Fruit fly (Drosophila melanogaster) whole organism, prepupa: ENCODE results near the gene CG15368.

Experiments
- CG10631 ChIP-seq: fragments of 200-800 bp; sonication (Bioruptor generic); optimal IDR thresholded peaks from 2 replicates; lab custom pipeline; 2016; ENCODE audit warnings: missing biosample characterization, missing genetic modification characterization
- CG11294 ChIP-seq: fragments of 200-800 bp; sonication (Bioruptor generic); IDR thresholded peaks from 2 replicates; pipeline ENCODE4 v1.3.6; 2022; ENCODE audit warnings: missing biosample characterization, missing genetic modification characterization
- CG11902 ChIP-seq: fragments of 200-800 bp; sonication (Bioruptor generic); optimal IDR thresholded peaks from 3 replicates; lab custom pipeline; 2016; ENCODE audit warnings: missing biosample characterization, missing genetic modification characterization
- CG15336 ChIP-seq: fragments of 200-800 bp; sonication (Bioruptor generic); IDR thresholded peaks from 2 replicates; pipeline ENCODE4 v1.3.6; 2022; ENCODE audit warnings: missing biosample characterization, missing genetic modification characterization
- CG3032 ChIP-seq: fragments of 200-800 bp; optimal IDR thresholded peaks from 2 replicates; lab custom pipeline; 2019; ENCODE audit warnings: missing biosample characterization, mild to moderate bottlenecking, missing genetic modification characterization, moderate library complexity
- CG31627 ChIP-seq: fragments of 200-800 bp; sonication (Bioruptor generic); optimal IDR thresholded peaks from 3 replicates; lab custom pipeline; 2016; ENCODE audit warnings: missing biosample characterization, missing genetic modification characterization
- CG32006 ChIP-seq: fragments of 200-800 bp; sonication (Bioruptor generic); optimal IDR thresholded peaks from 3 replicates; lab custom pipeline; 2017; ENCODE audit warnings: missing biosample characterization, mild to moderate bottlenecking, missing genetic modification characterization
- CG34406 ChIP-seq: fragments of 200-800 bp; sonication (Bioruptor generic); optimal IDR thresholded peaks from 3 replicates; lab custom pipeline; 2016; ENCODE audit warnings: missing biosample characterization, missing genetic modification characterization
- CG4318 ChIP-seq: fragments of 200-800 bp; sonication (Bioruptor generic); optimal IDR thresholded peaks from 3 replicates; lab custom pipeline; 2017; ENCODE audit warnings: missing biosample characterization, mild to moderate bottlenecking, missing genetic modification characterization
- CG6276 ChIP-seq: fragments of 200-800 bp; sonication (Bioruptor generic); optimal IDR thresholded peaks from 2 replicates; lab custom pipeline; 2017; ENCODE audit warnings: missing biosample characterization, mild to moderate bottlenecking, missing genetic modification characterization
- CG6792 ChIP-seq: fragments of 200-800 bp; sonication (Bioruptor generic); optimal IDR thresholded peaks from 3 replicates; lab custom pipeline; 2016; ENCODE audit warnings: missing biosample characterization, missing genetic modification characterization
- CG8632 ChIP-seq: fragments of 200-800 bp; sonication (Bioruptor generic); optimal IDR thresholded peaks from 3 replicates; lab custom pipeline; 2016; ENCODE audit warnings: missing biosample characterization, missing genetic modification characterization
- Eip75B ChIP-seq: fragments of 200-800 bp; sonication (Bioruptor generic); optimal IDR thresholded peaks from 3 replicates; lab custom pipeline; 2016; ENCODE audit warnings: missing biosample characterization, missing genetic modification characterization
- Eip78C ChIP-seq: fragments of 200-800 bp; sonication (Bioruptor generic); peaks from one replicate; lab custom pipeline; 2016; ENCODE audit warnings: missing biosample characterization, missing genetic modification characterization
- Ets96B ChIP-seq: fragments of 200-800 bp; optimal IDR thresholded peaks from 2 replicates; lab custom pipeline; 2019; ENCODE audit warnings: missing biosample characterization, mild to moderate bottlenecking, missing genetic modification characterization, moderate library complexity
- Gug ChIP-seq: fragments of 200-800 bp; sonication (Bioruptor generic); IDR thresholded peaks from 2 replicates; pipeline ENCODE4 v1.3.6; 2022; ENCODE audit warnings: missing biosample characterization, missing genetic modification characterization
- Hr38 ChIP-seq: sonication (Bioruptor generic); optimal IDR thresholded peaks from 2 replicates; lab custom pipeline; 2016; ENCODE audit warnings: missing biosample characterization, missing genetic modification characterization
- Hr39 ChIP-seq: fragments of 200-800 bp; sonication (Bioruptor generic); optimal IDR thresholded peaks from 2 replicates; lab custom pipeline; 2016; ENCODE audit warnings: missing biosample characterization, missing genetic modification characterization
- Hr4 ChIP-seq: fragments of 200-800 bp; sonication (Bioruptor generic); optimal IDR thresholded peaks from 3 replicates; lab custom pipeline; 2016; ENCODE audit warnings: missing biosample characterization, missing genetic modification characterization
- Lpt ChIP-seq: fragments of 200-800 bp; sonication (Bioruptor generic); optimal IDR thresholded peaks from 3 replicates; lab custom pipeline; 2016; ENCODE audit warnings: missing biosample characterization, missing genetic modification characterization
- Sox102F ChIP-seq: fragments of 200-800 bp; sonication (Bioruptor generic); optimal IDR thresholded peaks from 2 replicates; lab custom pipeline; 2016; ENCODE audit warnings: missing biosample characterization, mild to moderate bottlenecking, missing genetic modification characterization
- Sox14 ChIP-seq: fragments of 200-800 bp; sonication (Bioruptor generic); optimal IDR thresholded peaks from 3 replicates; lab custom pipeline; 2016; ENCODE audit warnings: missing biosample characterization, missing genetic modification characterization
- Sox15 ChIP-seq: fragments of 200-800 bp; sonication (Bioruptor generic); optimal IDR thresholded peaks from 3 replicates; lab custom pipeline; 2016; ENCODE audit warnings: missing biosample characterization, missing genetic modification characterization
- cyc ChIP-seq: fragments of 200-800 bp; sonication (Bioruptor generic); optimal IDR thresholded peaks from 3 replicates; lab custom pipeline; 2016; ENCODE audit warnings: missing biosample characterization, missing genetic modification characterization
- dsx ChIP-seq: fragments of 200-800 bp; optimal IDR thresholded peaks from 3 replicates; lab custom pipeline; 2019; ENCODE audit warnings: missing biosample characterization, mild to moderate bottlenecking, missing genetic modification characterization, moderate library complexity; ENCODE audit not compliant: poor library complexity, severe bottlenecking
- esn ChIP-seq: fragments of 200-800 bp; sonication (Bioruptor generic); optimal IDR thresholded peaks from 2 replicates; lab custom pipeline; 2016; ENCODE audit warnings: missing biosample characterization, mild to moderate bottlenecking, missing genetic modification characterization, moderate library complexity
- fd59A ChIP-seq: fragments of 200-800 bp; sonication (Bioruptor generic); optimal IDR thresholded peaks from 2 replicates; lab custom pipeline; 2017; ENCODE audit warnings: missing biosample characterization, mild to moderate bottlenecking, missing genetic modification characterization, missing genetic modification reagents
- fd85E ChIP-seq: fragments of 200-800 bp; sonication (Bioruptor generic); optimal IDR thresholded peaks from 3 replicates; lab custom pipeline; 2016; ENCODE audit warnings: missing biosample characterization, missing genetic modification characterization
- fkh ChIP-seq: fragments of 200-800 bp; sonication (Bioruptor generic); optimal IDR thresholded peaks from 3 replicates; lab custom pipeline; 2017; ENCODE audit warnings: missing biosample characterization, mild to moderate bottlenecking, missing genetic modification characterization, moderate library complexity
- lz ChIP-seq: fragments of 200-800 bp; sonication (Bioruptor generic); optimal IDR thresholded peaks from 3 replicates; lab custom pipeline; 2016; ENCODE audit warnings: missing biosample characterization, missing genetic modification characterization
- net ChIP-seq: fragments of 200-800 bp; sonication (Bioruptor generic); optimal IDR thresholded peaks from 3 replicates; lab custom pipeline; 2016; ENCODE audit warnings: missing biosample characterization, missing genetic modification characterization
- svp ChIP-seq: fragments of 200-800 bp; sonication (Bioruptor generic); peaks from one replicate; lab custom pipeline; 2016; ENCODE audit warnings: missing biosample characterization, missing genetic modification characterization

CG15368 gene

DNA sequence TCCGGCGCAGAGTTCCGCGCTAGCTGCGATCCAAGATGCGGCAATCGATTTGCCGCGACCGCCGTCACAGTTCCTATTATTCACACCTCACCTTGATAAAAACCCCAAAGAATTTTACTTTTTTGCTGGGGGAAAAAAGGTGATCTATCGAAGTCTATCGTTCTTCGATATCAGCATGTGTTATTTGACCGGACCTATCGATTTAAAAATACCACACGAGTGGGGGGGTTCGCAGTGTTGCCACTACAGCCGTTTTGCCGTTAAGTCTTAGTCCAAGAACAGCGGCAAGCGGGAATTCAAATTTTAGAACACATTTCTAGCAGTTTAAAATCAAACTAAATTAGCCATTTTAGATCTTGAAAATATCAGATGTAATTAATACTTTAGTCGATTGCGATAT, 16.6 kb downstream of the CG15368 start, which contains the start of gene CG12121:
Gene CG12121, minus strand, starts transcription at position 180 of the 400 bp plus-strand sequence.
- TF ChIP-seq Lpt (GFP tag; lab: Kevin White, UChicago) (no peak), Hr39 (GFP tag; lab: Kevin White, UChicago) (no peak), Sox15 (no peak), svp (no peak), CG6276 (no peak), CG6792 (GFP tag; lab: Kevin White, UChicago) (no peak), Hr4 (GFP tag; lab: Kevin White, UChicago) (no peak), CG15336 (no peak)
- TF ChIP-seq, all 60 proteins: peak for 0

DNA sequence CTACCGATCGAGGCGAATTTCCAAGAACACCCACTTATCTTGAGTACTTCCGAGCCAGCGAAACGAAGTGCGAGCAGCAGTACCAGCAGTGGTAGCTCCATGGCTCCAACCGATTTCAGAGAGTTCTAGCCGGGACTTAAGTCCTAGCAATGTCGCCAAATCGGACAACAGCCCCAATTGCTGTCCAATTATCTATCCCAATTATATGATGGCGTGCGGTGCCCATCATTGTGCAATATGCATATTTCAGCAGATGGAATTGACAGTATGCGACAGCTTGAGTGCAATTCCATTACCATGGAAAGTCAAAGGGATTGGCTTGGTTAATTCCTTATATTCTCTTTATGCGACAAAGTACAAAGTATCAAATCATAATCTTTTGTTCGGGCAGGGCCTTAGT, 20.9 kb downstream of the CG15368 start, which contains the start of gene Ir8a:
Gene Ir8a, minus strand, starts transcription at position 101 of the 400 bp plus-strand sequence.
- TF ChIP-seq CG15336 (no peak), Hr38 (GFP tag; lab: Kevin White, UChicago) (no peak), CG6276 (no peak), Gug (no peak), fkh (GFP tag; lab: Kevin White, UChicago) (no peak), CG4318 (GFP tag; lab: Kevin White, UChicago) (no peak)

DNA sequence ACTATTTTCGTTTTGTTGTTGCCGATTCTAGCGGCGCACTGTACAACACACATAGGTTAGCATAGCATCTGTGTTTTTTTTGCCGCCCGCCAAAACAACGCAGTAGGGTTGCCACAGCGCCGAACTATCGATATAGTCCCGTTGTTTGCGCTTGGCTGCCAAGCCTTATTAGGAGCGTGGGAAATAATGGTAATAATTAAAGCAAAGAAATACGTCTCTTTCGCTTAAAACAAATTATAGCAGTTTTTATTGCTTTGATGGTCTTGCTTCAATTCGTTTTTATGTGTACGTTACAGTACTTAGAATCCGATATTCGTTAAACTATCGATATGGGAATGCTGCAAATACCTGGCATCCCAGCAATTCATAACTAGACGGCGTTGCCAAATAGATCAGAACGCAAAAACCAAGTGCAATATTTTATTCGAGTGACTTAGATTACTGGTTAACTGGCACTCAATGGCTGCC, 27.9 kb downstream of the CG15368 start, which contains the start of the genes mxc and Larp7:
Gene mxc, minus strand, starts transcription at position 51 of the 468 bp plus-strand sequence.
Gene Larp7, plus strand, starts transcription at position 401 of the 468 bp plus-strand sequence.
- peak; percentile 82 for TF ChIP-seq svp
- peak; percentile 38 for TF ChIP-seq CG34406 (GFP tag; lab: Kevin White, UChicago)
- peak; percentile 40 for TF ChIP-seq Sox15
- TF ChIP-seq CG6792 (GFP tag; lab: Kevin White, UChicago) = peak; percentile 39
- TF ChIP-seq fd59A = peak; percentile 20
- peak; percentile 77 for TF ChIP-seq Hr39 (GFP tag; lab: Kevin White, UChicago)
- TF ChIP-seq CG32006 = no peak
- no peak for TF ChIP-seq fd85E
- peak; percentile 65 for TF ChIP-seq CG3032 (tag; lab: Kevin White, UChicago)
- peak; percentile 65 for TF ChIP-seq esn
- TF ChIP-seq CG31627 = peak; percentile 76
- no peak for TF ChIP-seq Eip75B (GFP tag; lab: Kevin White, UChicago)
- peak; percentile 45 for TF ChIP-seq CG11902 (GFP tag; lab: Kevin White, UChicago)
- TF ChIP-seq CG11294 (GFP tag; lab: Robert Waterston, UW) = 0 out of 2 replicates have a peak, but pooled peaks have one; percentile 35
- TF ChIP-seq Sox102F (GFP tag; lab: Kevin White, UChicago) = no peak
- TF ChIP-seq CG8632 (GFP tag; lab: Kevin White, UChicago) = no peak
- no peak for TF ChIP-seq net (GFP tag; lab: Kevin White, UChicago)
- peak; percentile 85 for TF ChIP-seq lz (GFP tag; lab: Kevin White, UChicago)
- TF ChIP-seq Ets96B (tag; lab: Kevin White, UChicago) = peak; percentile 39
- TF ChIP-seq cyc (GFP tag; lab: Kevin White, UChicago) = peak; percentile 71
- TF ChIP-seq Gug = peak; percentile 40
- TF ChIP-seq CG15336 = 0 out of 2 replicates have a peak, but pooled peaks have one; percentile 33

DNA sequence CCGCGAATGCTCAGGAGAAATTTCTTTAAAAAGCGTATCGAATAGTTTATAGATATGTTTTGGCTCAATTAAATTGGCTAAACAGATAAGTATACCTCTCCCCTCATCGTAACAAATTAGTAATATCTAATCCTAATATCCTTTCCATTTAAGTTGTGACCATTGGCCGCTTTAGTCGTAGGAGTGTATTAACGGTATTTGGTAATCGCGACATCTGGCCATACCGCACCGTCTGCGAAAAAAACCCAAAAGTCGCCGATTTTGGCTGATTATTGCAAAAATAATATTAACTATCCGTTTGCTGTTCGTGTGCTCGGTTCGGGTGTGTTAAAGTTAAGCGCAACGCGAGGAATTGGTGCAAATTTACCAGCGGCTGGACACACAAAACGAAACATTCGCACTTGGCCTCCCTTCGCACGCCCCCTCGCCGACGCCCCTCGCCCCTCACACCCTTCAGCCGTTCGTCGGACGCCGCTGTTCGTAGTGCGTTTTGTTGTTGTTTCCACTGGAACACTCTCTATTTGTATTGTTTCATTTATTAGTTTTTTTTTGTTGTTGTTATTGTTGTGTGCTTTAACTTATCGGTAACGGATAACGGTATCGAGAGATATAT, 31.7 kb downstream of the CG15368 start, which contains the start of the genes amx and Dsor1:
Gene amx, minus strand, starts transcription at position 166 of the 613 bp plus-strand sequence.
Gene Dsor1, plus strand, starts transcription at position 172 of the 613 bp plus-strand sequence.
- TF ChIP-seq CG11902 (GFP tag; lab: Kevin White, UChicago) (no peak), svp (peak; percentile 11), Sox14 (GFP tag; lab: Kevin White, UChicago) (peak; percentile 7), Hr39 (GFP tag; lab: Kevin White, UChicago) (no peak), dsx (GFP tag; lab: Kevin White, UChicago) (no peak), CG11294 (GFP tag; lab: Robert Waterston, UW) (no peak), CG32006 (no peak), CG10631 (GFP tag; lab: Kevin White, UChicago) (no peak), CG4318 (GFP tag; lab: Kevin White, UChicago) (no peak), lz (GFP tag; lab: Kevin White, UChicago) (no peak), Eip78C (GFP tag; lab: Kevin White, UChicago) (peak; percentile 59)
